Fruit fly (Drosophila melanogaster) whole organism, wandering third instar larva: ENCODE data around the gene Gba1a.
A peak's percentile ranks its signal among the peaks of the same experiment; 100 is the strongest.

Experiments
- Rel ChIP-seq, 2 experiments: fragments of 200-800 bp; sonication (Bioruptor generic) in 1 of 2; optimal IDR thresholded peaks; 2 replicates in 1 of 2; 3 replicates in 1 of 2; lab custom pipeline; 2016 to 2019; ENCODE audit warnings: mild to moderate bottlenecking in 2 of 2, missing biosample characterization in 2 of 2, missing genetic modification characterization in 2 of 2, moderate library complexity in 1 of 2
- br ChIP-seq: fragments of 200-800 bp; sonication (Bioruptor generic); optimal IDR thresholded peaks from 2 replicates; lab custom pipeline; 2016; ENCODE audit warnings: missing biosample characterization, missing genetic modification characterization
- brk ChIP-seq: fragments of 200-800 bp; sonication (Bioruptor generic); optimal IDR thresholded peaks from 2 replicates; lab custom pipeline; 2016; ENCODE audit warnings: missing biosample characterization, mild to moderate bottlenecking, missing genetic modification characterization
- psq ChIP-seq: fragments of 200-800 bp; sonication (Bioruptor generic); optimal IDR thresholded peaks from 3 replicates; lab custom pipeline; 2017; ENCODE audit warnings: missing biosample characterization, mild to moderate bottlenecking, missing genetic modification characterization, moderate library complexity
- usp ChIP-seq: fragments of >200 bp; optimal IDR thresholded peaks from 2 replicates; lab custom pipeline; 2017; ENCODE audit warnings: missing biosample characterization, missing genetic modification characterization

DNA sequence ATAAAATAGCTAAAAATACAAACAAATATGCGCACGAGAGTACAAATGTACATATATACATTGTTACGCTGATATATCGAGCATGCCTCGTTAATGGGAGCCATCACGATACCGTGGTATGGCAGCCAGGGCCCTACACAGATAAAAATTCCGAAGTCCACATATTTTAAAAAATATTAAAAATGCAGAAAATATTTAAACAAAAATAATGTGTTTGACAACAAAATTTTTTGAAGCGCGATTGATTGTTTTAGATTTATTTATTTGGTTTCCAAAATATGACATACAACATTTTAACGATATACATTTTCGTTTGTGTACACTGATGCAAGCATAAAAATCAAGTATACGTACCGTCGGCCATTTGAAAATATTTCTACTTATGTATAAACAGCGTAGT lies 26.3 kb downstream of the Gba1a start:
- TF ChIP-seq Rel (GFP tag; optimal IDR thresholded peaks at IDR 0.05; lab: Kevin White, UChicago) (peak; percentile 8), Rel (tag; optimal IDR thresholded peaks at IDR 0.05; lab: Kevin White, UChicago) (no peak), brk (GFP tag; lab: Kevin White, UChicago) (peak; percentile 55), psq (GFP tag; lab: Kevin White, UChicago) (peak; percentile 58), br (GFP tag; lab: Kevin White, UChicago) (peak; percentile 71), usp (GFP tag; lab: Kevin White, UChicago) (no peak)
